Worm (Caenorhabditis elegans) whole organism, early embryonic: ENCODE measurements around the gene pept-1.

Experiments
- flt-1 ChIP-seq: fragments of 200-800 bp; sonication (Bioruptor generic); IDR thresholded peaks from 2 replicates; pipeline ENCODE4 v1.3.6; 2022; ENCODE audit warnings: missing genetic modification characterization, missing compliant biosample characterization
- scrt-1 ChIP-seq: fragments of 200-800 bp; sonication (Bioruptor generic); IDR thresholded peaks from 2 replicates; pipeline ENCODE4 v1.3.6; 2022; ENCODE audit warnings: missing genetic modification characterization, missing compliant biosample characterization

DNA sequence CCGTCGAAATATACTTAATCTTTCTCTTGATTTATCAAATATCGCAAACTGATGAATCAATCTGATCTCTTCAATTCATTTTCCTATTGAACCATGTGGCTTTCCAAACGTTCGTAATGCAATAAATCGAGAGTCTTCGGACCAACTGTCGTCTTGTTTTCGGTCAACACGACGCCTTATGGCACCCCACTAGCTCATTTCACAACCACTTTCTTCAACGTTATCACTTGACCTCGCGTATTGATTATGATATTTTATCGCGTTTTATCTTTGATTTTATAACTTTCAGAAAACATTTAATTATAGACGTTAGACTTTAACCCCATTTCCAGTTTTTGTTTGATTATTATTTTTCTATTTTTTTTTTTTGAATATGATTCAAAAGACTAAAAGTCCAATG is 53.1 kb downstream of the pept-1 start:
- no peak for TF ChIP-seq scrt-1 (GFP tag; lab: Robert Waterston, UW)
- no peak for TF ChIP-seq flt-1 (GFP tag; lab: Robert Waterston, UW)
